Worm (Caenorhabditis elegans): ENCODE measurements around the gene F49C12.11.

F49C12.11 gene

ce11 chrIV:9296285-9296684, 22.9 kb upstream of the F49C12.11 start, which contains the start of gene F49C12.1:
TSS of gene F49C12.1 (minus strand) at chrIV:9296354.
- no peak for TF ChIP-seq Y55F3AM.14 (GFP tag; optimal IDR thresholded peaks at IDR 0.05)
- TF ChIP-seq ztf-1 (GFP tag; conservative IDR thresholded peaks at IDR 0.05) = no peak
- no peak for TF ChIP-seq ztf-11 (tag; optimal IDR thresholded peaks at IDR 0.05)

ce11 chrIV:9299145-9299544, 20.0 kb upstream of the F49C12.11 start, which contains the start of gene F49C12.2:
TSS of gene F49C12.2 (minus strand) at chrIV:9299245.
- no peak for TF ChIP-seq ZK546.5 (tag; optimal IDR thresholded peaks at IDR 0.05)
- no peak for TF ChIP-seq nhr-77 (tag; optimal IDR thresholded peaks at IDR 0.05)
- TF ChIP-seq C34F6.9 (tag; optimal IDR thresholded peaks at IDR 0.05) = no peak
- TF ChIP-seq ceh-82 (tag; optimal IDR thresholded peaks at IDR 0.05) = no peak
- no peak for TF ChIP-seq nhr-23 (tag; optimal IDR thresholded peaks at IDR 0.05)
- no peak for TF ChIP-seq mab-5 (tag; optimal IDR thresholded peaks at IDR 0.05)
- no peak for TF ChIP-seq lin-13 (GFP tag; optimal IDR thresholded peaks at IDR 0.05)

ce11 chrIV:9300127-9300526, 19.1 kb upstream of the F49C12.11 start, which contains the start of gene F49C12.3:
TSS of gene F49C12.3 (plus strand) at chrIV:9300427.
- TF ChIP-seq elt-1 (tag; optimal IDR thresholded peaks at IDR 0.05) (no peak), ama-1 (optimal IDR thresholded peaks at IDR 0.05) (no peak), nhr-237 (tag; optimal IDR thresholded peaks at IDR 0.05) (no peak), lin-11 (tag; optimal IDR thresholded peaks at IDR 0.05) (no peak), skn-1 (tag; optimal IDR thresholded peaks at IDR 0.05) (no peak), sma-9 (GFP tag; optimal IDR thresholded peaks at IDR 0.05) (no peak), sma-9 (tag; optimal IDR thresholded peaks at IDR 0.05) (no peak), mbf-1 (tag; optimal IDR thresholded peaks at IDR 0.05) (no peak), C34F6.9 (tag; optimal IDR thresholded peaks at IDR 0.05) (no peak), snpc-4 (tag; optimal IDR thresholded peaks at IDR 0.05) (no peak), elt-3 (tag; optimal IDR thresholded peaks at IDR 0.05) (no peak), nhr-77 (tag; optimal IDR thresholded peaks at IDR 0.05) (no peak), Y55F3AM.14 (GFP tag; optimal IDR thresholded peaks at IDR 0.05) (no peak), lin-13 (GFP tag; optimal IDR thresholded peaks at IDR 0.05) (no peak), sem-4 (tag; optimal IDR thresholded peaks at IDR 0.05) (no peak), aly-2 (tag; optimal IDR thresholded peaks at IDR 0.05) (no peak), mab-5 (tag; optimal IDR thresholded peaks at IDR 0.05) (no peak)

ce11 chrIV:9303994-9304393, 15.2 kb upstream of the F49C12.11 start, which contains the start of gene F49C12.4:
TSS of gene F49C12.4 (minus strand) at chrIV:9304094.
- TF ChIP-seq ztf-11 (tag; optimal IDR thresholded peaks at IDR 0.05) = no peak
- TF ChIP-seq aly-2 (tag; optimal IDR thresholded peaks at IDR 0.05) = no peak
- TF ChIP-seq lin-11 (tag; optimal IDR thresholded peaks at IDR 0.05) = no peak
- TF ChIP-seq crh-2 (tag; optimal IDR thresholded peaks at IDR 0.05) = no peak
- TF ChIP-seq ama-1 (optimal IDR thresholded peaks at IDR 0.05) = no peak
- no peak for TF ChIP-seq nhr-10 (tag; optimal IDR thresholded peaks at IDR 0.05)
- no peak for TF ChIP-seq dmd-4 (tag; optimal IDR thresholded peaks at IDR 0.05)

ce11 chrIV:9304617-9305016, 14.6 kb upstream of the F49C12.11 start, which contains the start of gene F49C12.5:
TSS of gene F49C12.5 (plus strand) at chrIV:9304917.
- TF ChIP-seq blmp-1 (tag; optimal IDR thresholded peaks at IDR 0.05; ENCODE audit: insufficient read depth) (no peak), egl-27 (tag; optimal IDR thresholded peaks at IDR 0.05) (no peak), ceh-16 (tag; optimal IDR thresholded peaks at IDR 0.05) (no peak), skn-1 (tag; optimal IDR thresholded peaks at IDR 0.05) (no peak), ama-1 (optimal IDR thresholded peaks at IDR 0.05) (no peak), aly-2 (tag; optimal IDR thresholded peaks at IDR 0.05) (no peak), unc-62 (GFP tag; optimal IDR thresholded peaks at IDR 0.05) (no peak), ztf-11 (tag; optimal IDR thresholded peaks at IDR 0.05) (no peak), nhr-12 (tag; optimal IDR thresholded peaks at IDR 0.05) (no peak), nhr-77 (tag; optimal IDR thresholded peaks at IDR 0.05) (no peak), peb-1 (tag; optimal IDR thresholded peaks at IDR 0.05) (no peak), F13H6.1 (tag; optimal IDR thresholded peaks at IDR 0.05) (no peak), Y55F3AM.14 (GFP tag; optimal IDR thresholded peaks at IDR 0.05) (no peak), zag-1 (tag; optimal IDR thresholded peaks at IDR 0.05) (no peak), elt-1 (tag; optimal IDR thresholded peaks at IDR 0.05) (no peak), lin-39 (tag; optimal IDR thresholded peaks at IDR 0.05) (no peak), ZK546.5 (tag; optimal IDR thresholded peaks at IDR 0.05) (no peak), alr-1 (tag; optimal IDR thresholded peaks at IDR 0.05) (no peak)
